Worm (Caenorhabditis elegans) whole organism, L1 larva: ENCODE results near the gene W06G6.17.

ENCODE experiments used
- C04F5.9 ChIP-seq: sonication (generic microtip); optimal IDR thresholded peaks from 2 replicates; lab custom pipeline; 2016; ENCODE audit warnings: missing genetic modification characterization, missing compliant biosample characterization
- F16B12.6 ChIP-seq: fragments of 150-350 bp; optimal IDR thresholded peaks from 2 replicates; lab custom pipeline; 2014; ENCODE audit warnings: missing biosample characterization, missing genetic modification characterization
- aha-1 ChIP-seq: fragments of 150-350 bp; optimal IDR thresholded peaks from 2 replicates; lab custom pipeline; 2014; ENCODE audit warnings: missing biosample characterization, missing genetic modification characterization
- blmp-1 ChIP-seq: fragments of 150-350 bp; optimal IDR thresholded peaks from 2 replicates; lab custom pipeline; 2014; ENCODE audit warnings: missing biosample characterization, missing genetic modification characterization
- ceh-63 ChIP-seq: fragments of 200-800 bp; sonication (Bioruptor generic); optimal IDR thresholded peaks from 2 replicates; lab custom pipeline; 2018; ENCODE audit warnings: mild to moderate bottlenecking, missing genetic modification characterization, missing compliant biosample characterization
- ceh-82 ChIP-seq, 3 experiments: fragments of 150-350 bp in 1 of 3; sonication (generic microtip) in 2 of 3; optimal IDR thresholded peaks; 2 replicates each; lab custom pipeline; 2014 to 2017; ENCODE audit warnings: missing biosample characterization in 3 of 3, missing genetic modification characterization in 3 of 3
- elt-2 ChIP-seq: sonication (generic microtip); optimal IDR thresholded peaks from 2 replicates; lab custom pipeline; 2016; ENCODE audit warnings: missing genetic modification characterization, mild to moderate bottlenecking, inconsistent platforms, missing compliant biosample characterization, missing genetic modification reagents
- fkh-4 ChIP-seq: sonication (generic microtip); optimal IDR thresholded peaks from 2 replicates; lab custom pipeline; 2016; ENCODE audit warnings: missing compliant biosample characterization, missing genetic modification characterization, borderline replicate concordance
- fos-1 ChIP-seq: fragments of 150-350 bp; optimal IDR thresholded peaks from 2 replicates; lab custom pipeline; 2014; ENCODE audit warnings: missing biosample characterization, missing genetic modification characterization
- grh-1 ChIP-seq: fragments of 200-800 bp; sonication (Bioruptor generic); IDR thresholded peaks from 2 replicates; pipeline ENCODE4 v1.3.6; 2022; ENCODE audit warnings: missing genetic modification reagents, missing genetic modification characterization, missing compliant biosample characterization
- hlh-17 ChIP-seq: fragments of 200-800 bp; sonication (Bioruptor generic); optimal IDR thresholded peaks from 2 replicates; lab custom pipeline; 2018; ENCODE audit warnings: missing genetic modification characterization, mild to moderate bottlenecking, missing compliant biosample characterization, moderate library complexity, borderline replicate concordance
- lin-14 ChIP-seq: fragments of 200-800 bp; sonication (Bioruptor generic); optimal IDR thresholded peaks from 2 replicates; lab custom pipeline; 2018; ENCODE audit warnings: mild to moderate bottlenecking, missing genetic modification characterization, moderate library complexity, missing compliant biosample characterization
- lin-39 ChIP-seq: fragments of 150-350 bp; optimal IDR thresholded peaks from 2 replicates; lab custom pipeline; 2014; ENCODE audit warnings: missing biosample characterization, missing genetic modification reagents, missing genetic modification characterization
- lir-3 ChIP-seq: sonication (generic microtip); optimal IDR thresholded peaks from 2 replicates; lab custom pipeline; 2016; ENCODE audit warnings: mild to moderate bottlenecking, missing genetic modification characterization, moderate library complexity, missing compliant biosample characterization; ENCODE audit not compliant: poor library complexity
- lsy-2 ChIP-seq, 2 experiments: fragments of 150-350 bp; optimal IDR thresholded peaks; 2 replicates each; lab custom pipeline; 2014; ENCODE audit warnings: missing biosample characterization in 2 of 2, missing genetic modification characterization in 2 of 2
- mab-9 ChIP-seq: fragments of 200-800 bp; sonication (Bioruptor generic); IDR thresholded peaks from 2 replicates; pipeline ENCODE4 v1.3.6; 2022; ENCODE audit warnings: missing genetic modification reagents, missing genetic modification characterization, missing compliant biosample characterization
- mdl-1 ChIP-seq, 2 experiments: fragments of 150-350 bp; optimal IDR thresholded peaks; 2 replicates each; lab custom pipeline; 2014 to 2017; ENCODE audit warnings: missing biosample characterization in 2 of 2, missing genetic modification characterization in 2 of 2, inconsistent platforms in 1 of 2
- mef-2 ChIP-seq: fragments of 150-350 bp; optimal IDR thresholded peaks from 2 replicates; lab custom pipeline; 2014; ENCODE audit warnings: missing biosample characterization, missing genetic modification characterization
- nhr-11 ChIP-seq: fragments of 150-350 bp; optimal IDR thresholded peaks from 2 replicates; lab custom pipeline; 2014; ENCODE audit warnings: missing biosample characterization, missing genetic modification characterization
- nhr-237 ChIP-seq: fragments of 150-350 bp; optimal IDR thresholded peaks from 2 replicates; lab custom pipeline; 2014; ENCODE audit warnings: missing biosample characterization, missing genetic modification characterization
- nhr-28 ChIP-seq: fragments of 150-350 bp; optimal IDR thresholded peaks from 2 replicates; lab custom pipeline; 2014; ENCODE audit warnings: missing biosample characterization, missing genetic modification characterization
- nhr-77 ChIP-seq: fragments of 150-350 bp; optimal IDR thresholded peaks from 2 replicates; lab custom pipeline; 2014; ENCODE audit warnings: missing biosample characterization, missing genetic modification characterization
- nhr-85 ChIP-seq: sonication (generic microtip); peaks from one replicate; lab custom pipeline; 2016; ENCODE audit warnings: missing genetic modification characterization, inconsistent platforms, missing compliant biosample characterization
- nhr-90 ChIP-seq: sonication (generic microtip); optimal IDR thresholded peaks from 2 replicates; lab custom pipeline; 2016; ENCODE audit warnings: mild to moderate bottlenecking, missing genetic modification characterization, missing compliant biosample characterization; ENCODE audit not compliant: poor library complexity
- pag-3 ChIP-seq: sonication (generic microtip); optimal IDR thresholded peaks from 2 replicates; lab custom pipeline; 2017; ENCODE audit warnings: missing genetic modification characterization, mild to moderate bottlenecking, missing compliant biosample characterization, antibody characterized with exemption, borderline replicate concordance; ENCODE audit not compliant: insufficient read depth
- skn-1 ChIP-seq: fragments of 150-350 bp; optimal IDR thresholded peaks from 2 replicates; lab custom pipeline; 2014; ENCODE audit warnings: missing biosample characterization, missing genetic modification characterization
- snpc-4 ChIP-seq: fragments of 150-350 bp; optimal IDR thresholded peaks from 2 replicates; lab custom pipeline; 2014; ENCODE audit warnings: missing biosample characterization, missing genetic modification characterization
- sptf-1 ChIP-seq: fragments of 150-350 bp; optimal IDR thresholded peaks from 2 replicates; lab custom pipeline; 2014; ENCODE audit warnings: missing biosample characterization, missing genetic modification characterization
- swsn-7 ChIP-seq: sonication (generic microtip); optimal IDR thresholded peaks from 2 replicates; lab custom pipeline; 2016; ENCODE audit warnings: missing genetic modification characterization, missing compliant biosample characterization
- tlp-1 ChIP-seq: fragments of 150-350 bp; optimal IDR thresholded peaks from 2 replicates; lab custom pipeline; 2014; ENCODE audit warnings: missing biosample characterization, missing genetic modification characterization
- unc-130 ChIP-seq: fragments of 150-350 bp; optimal IDR thresholded peaks from 2 replicates; lab custom pipeline; 2017; ENCODE audit warnings: missing biosample characterization, missing genetic modification characterization, inconsistent platforms
- xbp-1 ChIP-seq: sonication (generic microtip); optimal IDR thresholded peaks from 2 replicates; lab custom pipeline; 2016; ENCODE audit warnings: missing genetic modification characterization, missing compliant biosample characterization
- ztf-11 ChIP-seq, 2 experiments: sonication (generic microtip); optimal IDR thresholded peaks; 2 replicates each; lab custom pipeline; 2016 to 2017; ENCODE audit warnings: missing genetic modification characterization in 2 of 2, missing biosample characterization in 1 of 2, missing compliant biosample characterization in 1 of 2
- ztf-4 ChIP-seq: fragments of 150-350 bp; optimal IDR thresholded peaks from 2 replicates; lab custom pipeline; 2014; ENCODE audit warnings: missing biosample characterization, missing genetic modification characterization

The W06G6.17 gene

ce11 chrV:16685725-16686124 lies 40.7 kb upstream of the W06G6.17 start, which contains the start of gene srw-43:
Gene srw-43, plus strand, starts transcription at chrV:16686025.
- TF ChIP-seq tlp-1 (tag; lab: Kevin White, UChicago), result no peak
- TF ChIP-seq lin-39 (tag; lab: Kevin White, UChicago), result no peak
- TF ChIP-seq mab-9 (GFP tag; lab: Robert Waterston, UW), result no peak
- TF ChIP-seq nhr-237 (tag; lab: Kevin White, UChicago), result no peak
- no peak for TF ChIP-seq aha-1 (tag; lab: Kevin White, UChicago)

DNA sequence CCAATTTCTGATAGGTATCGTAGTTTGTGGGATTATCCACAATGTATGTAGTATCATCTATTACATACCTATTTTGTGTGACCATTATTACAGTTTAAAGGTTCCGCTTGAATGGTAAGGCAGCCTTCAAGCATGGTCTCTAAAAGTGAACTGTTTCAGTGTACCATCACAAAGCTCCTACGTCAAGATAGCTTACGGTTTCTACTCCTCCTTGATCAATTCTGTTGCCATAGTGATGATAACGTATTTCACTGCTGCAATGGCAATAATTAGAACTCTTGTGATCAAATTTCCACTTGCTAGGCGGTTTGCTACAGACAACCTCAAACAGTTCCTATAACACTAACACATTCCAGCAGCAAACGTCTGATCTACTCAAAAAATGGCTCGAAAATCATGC lies 38.3 kb upstream of the W06G6.17 start:
- TF ChIP-seq lsy-2 (tag; optimal IDR thresholded peaks at IDR 0.05; lab: Kevin White, UChicago) (no peak), nhr-11 (no peak), skn-1 (tag; lab: Kevin White, UChicago) (no peak), hlh-17 (GFP tag; lab: Kevin White, UChicago) (no peak), nhr-28 (no peak), nhr-90 (tag; lab: Kevin White, UChicago) (no peak), blmp-1 (tag; lab: Kevin White, UChicago) (no peak)
- TF ChIP-seq, all 84 proteins: peak for 0

ce11 chrV:16682886-16683285 lies 37.8 kb upstream of the W06G6.17 start, which contains the start of gene srw-36:
Gene srw-36, plus strand, starts transcription at chrV:16683186.
- TF ChIP-seq fos-1 (tag; lab: Kevin White, UChicago) (no peak), swsn-7 (tag; lab: Kevin White, UChicago) (no peak), mef-2 (tag; lab: Kevin White, UChicago) (no peak), aha-1 (tag; lab: Kevin White, UChicago) (no peak), nhr-85 (no peak), F16B12.6 (tag; lab: Kevin White, UChicago) (no peak), nhr-77 (tag; lab: Kevin White, UChicago) (no peak), pag-3 (tag; lab: Kevin White, UChicago) (no peak), tlp-1 (tag; lab: Kevin White, UChicago) (no peak), ceh-82 (tag; optimal IDR thresholded peaks at IDR 0.05; lab: Kevin White, UChicago) (no peak), C04F5.9 (tag; lab: Kevin White, UChicago) (no peak), snpc-4 (tag; lab: Kevin White, UChicago) (no peak), mab-9 (GFP tag; lab: Robert Waterston, UW) (no peak), ceh-63 (GFP tag; lab: Kevin White, UChicago) (no peak), unc-130 (tag; lab: Kevin White, UChicago) (no peak)

DNA sequence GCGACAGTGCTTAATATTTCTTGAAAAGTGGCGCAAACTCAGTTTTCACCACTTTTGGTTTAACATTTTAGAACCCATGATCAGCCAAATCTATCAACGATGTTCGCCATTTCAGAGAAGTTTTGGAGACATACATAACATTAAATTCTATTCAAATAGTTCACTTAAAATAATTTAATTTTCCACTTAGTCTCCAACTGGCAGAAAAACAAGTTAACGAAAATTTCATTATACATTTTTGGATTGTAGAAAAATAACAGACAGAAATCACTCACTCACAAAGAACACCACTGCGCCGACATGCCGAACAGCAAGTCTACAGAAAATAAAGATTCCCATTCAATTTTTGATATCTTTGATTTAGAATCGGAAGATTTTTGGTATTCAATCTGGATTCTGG lies 34.9 kb upstream of the W06G6.17 start, which contains the start of gene srw-44:
Gene srw-44 (plus strand): TSS at position 301 of the 400 bp plus-strand sequence.
- TF ChIP-seq ztf-4, result no peak
- TF ChIP-seq xbp-1 (tag; lab: Kevin White, UChicago), result no peak
- no peak for TF ChIP-seq skn-1 (tag; lab: Kevin White, UChicago)
- TF ChIP-seq sptf-1 (tag; lab: Kevin White, UChicago), result no peak
- TF ChIP-seq mdl-1 (tag; optimal IDR thresholded peaks at IDR 0.05; lab: Kevin White, UChicago), result no peak
- TF ChIP-seq nhr-85, result no peak
- TF ChIP-seq pag-3 (tag; lab: Kevin White, UChicago), result no peak
- no peak for TF ChIP-seq lir-3 (tag; lab: Kevin White, UChicago)
- no peak for TF ChIP-seq tlp-1 (tag; lab: Kevin White, UChicago)
- no peak for TF ChIP-seq elt-2 (tag; lab: Kevin White, UChicago)
- no peak for TF ChIP-seq ztf-11 (tag; optimal IDR thresholded peaks at IDR 0.05; lab: Kevin White, UChicago)
- TF ChIP-seq fkh-4 (tag; lab: Kevin White, UChicago), result no peak
- TF ChIP-seq lin-14 (GFP tag; lab: Kevin White, UChicago), result no peak
- TF ChIP-seq grh-1 (GFP tag; lab: Robert Waterston, UW), result no peak
